Fruit fly (Drosophila melanogaster) whole organism, embryonic: ENCODE measurements around the gene CG42819.

Experiments used
- Abd-B ChIP-seq: fragments of 200-800 bp; sonication (Bioruptor generic); optimal IDR thresholded peaks from 2 replicates; lab custom pipeline; 2018; ENCODE audit warnings: missing biosample characterization, mild to moderate bottlenecking, missing genetic modification characterization, moderate library complexity
- Asciz ChIP-seq: fragments of 200-800 bp; sonication (Bioruptor generic); optimal IDR thresholded peaks from 2 replicates; lab custom pipeline; 2017; ENCODE audit warnings: missing biosample characterization, mild to moderate bottlenecking, missing genetic modification characterization, missing genetic modification reagents
- B-H1 ChIP-seq: fragments of 200-800 bp; sonication (Bioruptor generic); IDR thresholded peaks from 3 replicates; pipeline ENCODE4 v1.3.6; 2022; ENCODE audit warnings: missing biosample characterization, missing genetic modification characterization
- B-H2 ChIP-seq: fragments of 200-800 bp; sonication (Bioruptor generic); optimal IDR thresholded peaks from 2 replicates; lab custom pipeline; 2018; ENCODE audit warnings: missing biosample characterization, mild to moderate bottlenecking, missing genetic modification characterization
- Bdp1 ChIP-seq: fragments of 200-800 bp; sonication (Bioruptor generic); optimal IDR thresholded peaks from 3 replicates; lab custom pipeline; 2016; ENCODE audit warnings: missing biosample characterization, missing genetic modification characterization
- C15 ChIP-seq: fragments of 200-800 bp; sonication (Bioruptor generic); IDR thresholded peaks from 3 replicates; pipeline ENCODE4 v1.3.6; 2022; ENCODE audit warnings: missing biosample characterization, missing genetic modification characterization
- CG10209 ChIP-seq: fragments of 200-800 bp; sonication (Bioruptor generic); optimal IDR thresholded peaks from 3 replicates; lab custom pipeline; 2017; ENCODE audit warnings: missing biosample characterization, mild to moderate bottlenecking, missing genetic modification characterization, missing genetic modification reagents
- CG11247 ChIP-seq: fragments of 200-800 bp; sonication (Bioruptor generic); IDR thresholded peaks from 2 replicates; pipeline ENCODE4 v1.3.6; 2022; ENCODE audit warnings: missing biosample characterization, missing genetic modification characterization
- CG12299 ChIP-seq: fragments of 200-800 bp; sonication (Bioruptor generic); optimal IDR thresholded peaks from 2 replicates; lab custom pipeline; 2018; ENCODE audit warnings: missing biosample characterization, mild to moderate bottlenecking, missing genetic modification characterization
- CG1233 ChIP-seq: fragments of 200-800 bp; sonication (Bioruptor generic); optimal IDR thresholded peaks from 4 replicates; lab custom pipeline; 2018; ENCODE audit warnings: missing biosample characterization, mild to moderate bottlenecking, missing genetic modification characterization
- CG13624 ChIP-seq: fragments of 200-800 bp; sonication (Bioruptor generic); optimal IDR thresholded peaks from 2 replicates; lab custom pipeline; 2016; ENCODE audit warnings: missing biosample characterization, missing genetic modification characterization
- CG14710 ChIP-seq: fragments of 200-800 bp; sonication (Bioruptor generic); optimal IDR thresholded peaks from 3 replicates; lab custom pipeline; 2019; ENCODE audit warnings: missing biosample characterization, mild to moderate bottlenecking, missing genetic modification characterization, moderate library complexity
- CG16863 ChIP-seq: fragments of 200-800 bp; sonication (Bioruptor generic); optimal IDR thresholded peaks from 3 replicates; lab custom pipeline; 2016; ENCODE audit warnings: missing biosample characterization, missing genetic modification characterization
- CG1792 ChIP-seq: fragments of 200-800 bp; sonication (Bioruptor generic); optimal IDR thresholded peaks from 2 replicates; lab custom pipeline; 2016; ENCODE audit warnings: missing biosample characterization, missing genetic modification characterization
- CG2120 ChIP-seq: fragments of 200-800 bp; sonication (Bioruptor generic); optimal IDR thresholded peaks from 3 replicates; lab custom pipeline; 2016; ENCODE audit warnings: missing biosample characterization, missing genetic modification characterization
- CG30403 ChIP-seq: fragments of 200-800 bp; sonication (Bioruptor generic); optimal IDR thresholded peaks from 3 replicates; lab custom pipeline; 2016; ENCODE audit warnings: missing biosample characterization, missing genetic modification characterization
- CG3065 ChIP-seq: fragments of 200-800 bp; sonication (Bioruptor generic); optimal IDR thresholded peaks from 2 replicates; lab custom pipeline; 2016; ENCODE audit warnings: missing biosample characterization, missing genetic modification characterization
- CG3163 ChIP-seq: fragments of 200-800 bp; sonication (Bioruptor generic); optimal IDR thresholded peaks from 3 replicates; lab custom pipeline; 2016; ENCODE audit warnings: missing biosample characterization, missing genetic modification characterization
- CG5245 ChIP-seq: fragments of 200-800 bp; sonication (Bioruptor generic); optimal IDR thresholded peaks from 3 replicates; lab custom pipeline; 2016; ENCODE audit warnings: missing biosample characterization, missing genetic modification characterization
- CG7839 ChIP-seq: fragments of 200-800 bp; sonication (Bioruptor generic); optimal IDR thresholded peaks from 3 replicates; lab custom pipeline; 2018; ENCODE audit warnings: missing biosample characterization, mild to moderate bottlenecking, missing genetic modification characterization, moderate library complexity
- CG9727 ChIP-seq: fragments of 200-800 bp; sonication (Bioruptor generic); optimal IDR thresholded peaks from 3 replicates; lab custom pipeline; 2017; ENCODE audit warnings: missing biosample characterization, mild to moderate bottlenecking, missing genetic modification characterization
- Dek ChIP-seq: fragments of 200-800 bp; sonication (Bioruptor generic); optimal IDR thresholded peaks from 3 replicates; lab custom pipeline; 2019; ENCODE audit warnings: missing biosample characterization, mild to moderate bottlenecking, missing genetic modification characterization, moderate library complexity
- H2.0 ChIP-seq: fragments of 200-800 bp; sonication (Bioruptor generic); IDR thresholded peaks from 2 replicates; pipeline ENCODE4 v1.3.6; 2022; ENCODE audit warnings: missing biosample characterization, missing genetic modification characterization
- Hr3 ChIP-seq: fragments of 200-800 bp; sonication (Bioruptor generic); optimal IDR thresholded peaks from 3 replicates; lab custom pipeline; 2016; ENCODE audit warnings: missing biosample characterization, missing genetic modification characterization
- Kr ChIP-seq: fragments of 200-800 bp; sonication (Bioruptor generic); optimal IDR thresholded peaks from 2 replicates; lab custom pipeline; 2017; ENCODE audit warnings: missing biosample characterization, mild to moderate bottlenecking, missing genetic modification characterization
- Med ChIP-seq: fragments of 200-800 bp; sonication (Bioruptor generic); peaks from one replicate; lab custom pipeline; 2016; ENCODE audit warnings: missing biosample characterization, missing genetic modification characterization, mild to moderate bottlenecking, inconsistent platforms, moderate library complexity
- Opbp ChIP-seq: fragments of 200-800 bp; sonication (Bioruptor generic); IDR thresholded peaks from 3 replicates; pipeline ENCODE4 v1.3.6; 2022; ENCODE audit warnings: missing biosample characterization, missing genetic modification characterization; ENCODE audit not compliant: partially characterized antibody
- Sox102F ChIP-seq: fragments of 200-800 bp; sonication (Bioruptor generic); optimal IDR thresholded peaks from 2 replicates; lab custom pipeline; 2018; ENCODE audit warnings: missing biosample characterization, mild to moderate bottlenecking, missing genetic modification characterization, moderate library complexity
- abd-A ChIP-seq: fragments of 200-800 bp; sonication (Bioruptor generic); optimal IDR thresholded peaks from 3 replicates; lab custom pipeline; 2019; ENCODE audit warnings: missing biosample characterization, mild to moderate bottlenecking, missing genetic modification characterization, moderate library complexity
- btn ChIP-seq: fragments of 200-800 bp; sonication (Bioruptor generic); optimal IDR thresholded peaks from 2 replicates; lab custom pipeline; 2016; ENCODE audit warnings: missing biosample characterization, missing genetic modification characterization
- chn ChIP-seq: fragments of 200-800 bp; sonication (Bioruptor generic); optimal IDR thresholded peaks from 2 replicates; lab custom pipeline; 2016; ENCODE audit warnings: missing biosample characterization, missing genetic modification characterization
- corto ChIP-seq: fragments of 200-800 bp; sonication (Bioruptor generic); optimal IDR thresholded peaks from 2 replicates; lab custom pipeline; 2016; ENCODE audit warnings: missing biosample characterization, mild to moderate bottlenecking, missing genetic modification characterization, moderate library complexity
- dm ChIP-seq: fragments of 200-800 bp; sonication (Bioruptor generic); optimal IDR thresholded peaks from 3 replicates; lab custom pipeline; 2016; ENCODE audit warnings: missing biosample characterization, missing genetic modification characterization
- dmrt11E ChIP-seq: fragments of 200-800 bp; sonication (Bioruptor generic); optimal IDR thresholded peaks from 3 replicates; lab custom pipeline; 2018; ENCODE audit warnings: missing biosample characterization, mild to moderate bottlenecking, missing genetic modification characterization, moderate library complexity
- dysf ChIP-seq: fragments of 200-800 bp; sonication (Bioruptor generic); IDR thresholded peaks from 3 replicates; pipeline ENCODE4 v1.3.6; 2022; ENCODE audit warnings: missing biosample characterization, missing genetic modification characterization
- gfzf ChIP-seq: fragments of 200-800 bp; sonication (Bioruptor generic); optimal IDR thresholded peaks from 2 replicates; lab custom pipeline; 2016; ENCODE audit warnings: missing biosample characterization, mild to moderate bottlenecking, missing genetic modification characterization, moderate library complexity
- hbn ChIP-seq: fragments of 200-800 bp; sonication (Bioruptor generic); IDR thresholded peaks from 2 replicates; pipeline ENCODE4 v1.3.6; 2022; ENCODE audit warnings: missing biosample characterization, missing genetic modification characterization; ENCODE audit not compliant: partially characterized antibody
- her ChIP-seq: fragments of 200-800 bp; sonication (Bioruptor generic); optimal IDR thresholded peaks from 2 replicates; lab custom pipeline; 2016; ENCODE audit warnings: missing biosample characterization, missing genetic modification characterization
- hkb ChIP-seq, 2 experiments: fragments of 200-800 bp in 1 of 2; fragments of >200 bp in 1 of 2; sonication (Bioruptor generic) in 1 of 2; IDR thresholded peaks in 1 of 2; optimal IDR thresholded peaks in 1 of 2; 2 replicates each; pipeline versions ENCODE4 v1.3.6 to Lab custom; 2017 to 2022; ENCODE audit warnings: missing biosample characterization in 1 of 2, missing genetic modification characterization in 1 of 2
- kni ChIP-seq: fragments of 200-800 bp; sonication (Bioruptor generic); optimal IDR thresholded peaks from 3 replicates; lab custom pipeline; 2017; ENCODE audit warnings: mild to moderate bottlenecking, missing biosample characterization, missing genetic modification reagents, missing genetic modification characterization
- org-1 ChIP-seq: fragments of 200-800 bp; sonication (Bioruptor generic); optimal IDR thresholded peaks from 2 replicates; lab custom pipeline; 2017; ENCODE audit warnings: missing biosample characterization, missing genetic modification characterization
- pb ChIP-seq: fragments of 200-800 bp; sonication (Bioruptor generic); optimal IDR thresholded peaks from 3 replicates; lab custom pipeline; 2016; ENCODE audit warnings: missing biosample characterization, missing genetic modification characterization
- pros ChIP-seq: fragments of 200-800 bp; sonication (Bioruptor generic); optimal IDR thresholded peaks from 3 replicates; lab custom pipeline; 2019; ENCODE audit warnings: missing biosample characterization, mild to moderate bottlenecking, missing genetic modification characterization, moderate library complexity
- row ChIP-seq: fragments of 200-800 bp; sonication (Bioruptor generic); IDR thresholded peaks from 3 replicates; pipeline ENCODE4 v1.3.6; 2022; ENCODE audit warnings: missing biosample characterization, missing genetic modification characterization
- salm ChIP-seq: fragments of 200-800 bp; sonication (Bioruptor generic); optimal IDR thresholded peaks from 2 replicates; lab custom pipeline; 2018; ENCODE audit warnings: missing biosample characterization, mild to moderate bottlenecking, missing genetic modification characterization
- sc ChIP-seq, 3 experiments: fragments of >200 bp in 2 of 3; fragments of 200-800 bp in 1 of 3; sonication (Bioruptor generic) in 1 of 3; optimal IDR thresholded peaks; 2 replicates in 2 of 3; 3 replicates in 1 of 3; lab custom pipeline; 2017; ENCODE audit warnings: mild to moderate bottlenecking in 1 of 3, missing biosample characterization in 1 of 3, missing genetic modification characterization in 1 of 3, missing genetic modification reagents in 1 of 3
- schlank ChIP-seq: fragments of 200-800 bp; sonication (Bioruptor generic); optimal IDR thresholded peaks from 2 replicates; lab custom pipeline; 2018; ENCODE audit warnings: missing biosample characterization, mild to moderate bottlenecking, missing genetic modification characterization
- sima ChIP-seq: fragments of 200-800 bp; sonication (Bioruptor generic); optimal IDR thresholded peaks from 2 replicates; lab custom pipeline; 2016; ENCODE audit warnings: missing biosample characterization, missing genetic modification characterization
- toy ChIP-seq: fragments of 200-800 bp; sonication (Bioruptor generic); IDR thresholded peaks from 2 replicates; pipeline ENCODE4 v1.3.6; 2022; ENCODE audit warnings: missing biosample characterization, missing genetic modification characterization
- usp ChIP-seq: fragments of >200 bp; optimal IDR thresholded peaks from 2 replicates; lab custom pipeline; 2017; ENCODE audit warnings: missing biosample characterization, missing genetic modification characterization

CG42819 gene

dm6 chr2L:8350560-8351171 is 38.5 kb downstream of the CG42819 start (continued):
- TF ChIP-seq sc (optimal IDR thresholded peaks at IDR 0.05; lab: Kevin White, UChicago), result no peak
- no peak for TF ChIP-seq sc (GFP tag; optimal IDR thresholded peaks at IDR 0.05; lab: Kevin White, UChicago)
- no peak for TF ChIP-seq abd-A (tag; lab: Kevin White, UChicago)
- TF ChIP-seq CG7839 (tag; lab: Kevin White, UChicago), result peak; percentile 27
- peak; percentile 31 for TF ChIP-seq CG10209 (GFP tag; lab: Kevin White, UChicago)
- TF ChIP-seq C15 (GFP tag; lab: Robert Waterston, UW), result no peak
- TF ChIP-seq Opbp (GFP tag; lab: Robert Waterston, UW), result no peak
- peak; percentile 36 for TF ChIP-seq schlank (tag; lab: Kevin White, UChicago)
- TF ChIP-seq pros (GFP tag; lab: Kevin White, UChicago), result no peak
- no peak for TF ChIP-seq CG13624 (GFP tag; lab: Kevin White, UChicago)
- TF ChIP-seq her, result peak; percentile 28
- TF ChIP-seq CG11247 (GFP tag; lab: Robert Waterston, UW), result no peak
- TF ChIP-seq org-1, result peak; percentile 22
- no peak for TF ChIP-seq CG12299
- TF ChIP-seq pb (GFP tag; lab: Kevin White, UChicago), result no peak
- peak; percentile 44 for TF ChIP-seq CG1233 (GFP tag; lab: Kevin White, UChicago)
- no peak for TF ChIP-seq CG5245
- no peak for TF ChIP-seq hkb (optimal IDR thresholded peaks at IDR 0.05; lab: Kevin White, UChicago)
- peak; percentile 72 for TF ChIP-seq hkb (GFP tag; IDR thresholded peaks at IDR 0.05; lab: Robert Waterston, UW)
- no peak for TF ChIP-seq btn (GFP tag; lab: Kevin White, UChicago)
- no peak for TF ChIP-seq chn (GFP tag; lab: Kevin White, UChicago)
- TF ChIP-seq gfzf (GFP tag; lab: Kevin White, UChicago), result no peak
- TF ChIP-seq B-H2, result peak; percentile 49
- TF ChIP-seq CG1792 (GFP tag; lab: Kevin White, UChicago), result no peak
- TF ChIP-seq Bdp1 (GFP tag; lab: Kevin White, UChicago), result no peak
- TF ChIP-seq row, result no peak
- peak; percentile 10 for TF ChIP-seq CG16863
- no peak for TF ChIP-seq dmrt11E (tag; lab: Kevin White, UChicago)
- TF ChIP-seq Kr (GFP tag; lab: Kevin White, UChicago), result no peak
- TF ChIP-seq B-H1 (GFP tag; lab: Robert Waterston, UW), result no peak
- TF ChIP-seq CG14710 (tag; lab: Kevin White, UChicago), result no peak
- no peak for TF ChIP-seq usp (GFP tag; lab: Kevin White, UChicago)
- no peak for TF ChIP-seq Abd-B
- TF ChIP-seq CG3163, result no peak
- no peak for TF ChIP-seq hbn (GFP tag; lab: Robert Waterston, UW)
- no peak for TF ChIP-seq CG30403 (GFP tag; lab: Kevin White, UChicago)
- no peak for TF ChIP-seq dm
- peak; percentile 36 for TF ChIP-seq CG2120 (GFP tag; lab: Kevin White, UChicago)
- TF ChIP-seq kni (GFP tag; lab: Kevin White, UChicago), result no peak
- no peak for TF ChIP-seq corto (GFP tag; lab: Kevin White, UChicago)
- peak; percentile 86 for TF ChIP-seq Med (GFP tag; lab: Kevin White, UChicago)
- no peak for TF ChIP-seq Hr3 (GFP tag; lab: Kevin White, UChicago)
- 0 out of 2 replicates have a peak, but pooled peaks have one; percentile 8 for TF ChIP-seq H2.0 (GFP tag; lab: Robert Waterston, UW)
- TF ChIP-seq CG9727 (GFP tag; lab: Kevin White, UChicago), result peak; percentile 16
- TF ChIP-seq dysf (GFP tag; lab: Robert Waterston, UW), result no peak
- TF ChIP-seq toy (GFP tag; lab: Robert Waterston, UW), result no peak
- TF ChIP-seq sima (GFP tag; lab: Kevin White, UChicago), result no peak
- peak; percentile 39 for TF ChIP-seq salm (tag; lab: Kevin White, UChicago)
- TF ChIP-seq CG3065 (GFP tag; lab: Kevin White, UChicago), result no peak
- peak; percentile 41 for TF ChIP-seq Dek (tag; lab: Kevin White, UChicago)
- TF ChIP-seq Sox102F (GFP tag; lab: Kevin White, UChicago), result peak; percentile 42
- peak; percentile 39 for TF ChIP-seq Asciz (GFP tag; lab: Kevin White, UChicago)
